Fruit fly (Drosophila melanogaster): Measurements from ENCODE around the gene NimC4.

Gene NimC4

DNA sequence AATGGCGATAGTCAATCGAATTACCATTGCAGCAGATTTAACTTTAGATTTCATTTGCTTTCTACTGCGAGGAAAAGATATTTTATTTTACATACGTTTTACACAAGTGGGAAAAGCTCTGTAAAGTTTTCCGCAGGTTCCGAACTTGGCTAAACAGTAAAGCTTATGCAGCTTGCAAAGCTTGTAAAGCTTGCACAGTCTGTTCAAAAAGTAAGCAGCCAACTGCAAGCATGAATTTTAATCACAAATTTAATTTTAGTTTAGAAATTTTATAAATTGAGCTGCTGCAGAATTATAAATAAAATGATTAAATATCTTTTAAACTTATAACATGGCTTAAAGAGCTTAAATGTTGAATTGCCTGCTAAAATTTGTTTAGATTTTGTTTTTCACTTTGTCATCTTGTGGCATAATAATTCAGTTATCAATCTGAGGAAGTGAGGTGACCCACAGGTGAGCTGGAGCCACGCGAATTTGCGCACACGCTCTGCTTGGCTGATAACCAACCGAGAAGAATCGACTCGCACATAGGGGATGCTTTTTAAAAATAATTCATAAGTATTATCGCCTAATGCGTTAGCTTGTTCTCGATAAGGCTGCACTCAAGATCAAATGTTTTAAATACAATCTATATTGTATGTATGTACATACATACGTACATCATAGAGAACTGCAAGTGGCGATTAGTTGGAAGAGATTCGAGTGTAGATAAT lies 35.6 kb upstream of the NimC4 start (continued):
- TF ChIP-seq Lhr (GFP tag; optimal IDR thresholded peaks at IDR 0.05) (peak; percentile 4), Adf1 (GFP tag; IDR thresholded peaks at IDR 0.05) (peak; percentile 58; the same call in 1 of the 2 replicates), CG12942 (GFP tag; optimal IDR thresholded peaks at IDR 0.05) (no peak), lilli (GFP tag; optimal IDR thresholded peaks at IDR 0.05) (peak; percentile 51), CG3847 (GFP tag; IDR thresholded peaks at IDR 0.05) (peak; percentile 56; the same call in 1 of the 2 replicates), al (GFP tag; IDR thresholded peaks at IDR 0.05) (peak; percentile 39; the same call in 1 of the 2 replicates), Rx (GFP tag; IDR thresholded peaks at IDR 0.05) (0 out of 2 replicates have a peak, but pooled peaks have one; percentile 7), CG11695 (GFP tag; IDR thresholded peaks at IDR 0.05) (peak; percentile 50; the same call in 1 of the 3 replicates), Rfx (GFP tag; IDR thresholded peaks at IDR 0.05) (peak; percentile 83), wdn (GFP tag; IDR thresholded peaks at IDR 0.05) (peak; percentile 41; the same call in 1 of the 2 replicates), emc (GFP tag; optimal IDR thresholded peaks at IDR 0.05) (no peak), vvl (GFP tag; IDR thresholded peaks at IDR 0.05) (peak; percentile 84), CG17385 (GFP tag; optimal IDR thresholded peaks at IDR 0.05) (peak; percentile 31), fu2 (GFP tag; optimal IDR thresholded peaks at IDR 0.05) (no peak), Camta (GFP tag; optimal IDR thresholded peaks at IDR 0.05) (no peak), cato (GFP tag; optimal IDR thresholded peaks at IDR 0.05; ENCODE audit: borderline replicate concordance) (no peak), Hey (tag; optimal IDR thresholded peaks at IDR 0.05) (no peak), CG6813 (GFP tag; optimal IDR thresholded peaks at IDR 0.05) (no peak), cg (GFP tag; optimal IDR thresholded peaks at IDR 0.05) (no peak), Sry-β (GFP tag; optimal IDR thresholded peaks at IDR 0.05) (no peak), CG12659 (GFP tag; optimal IDR thresholded peaks at IDR 0.05) (peak; percentile 12), CG32772 (GFP tag; IDR thresholded peaks at IDR 0.05) (no peak), dmrt11E (tag; optimal IDR thresholded peaks at IDR 0.05) (no peak), pros (GFP tag; optimal IDR thresholded peaks at IDR 0.05) (no peak), CG11504 (tag; optimal IDR thresholded peaks at IDR 0.05) (peak; percentile 56), caup (GFP tag; optimal IDR thresholded peaks at IDR 0.05; ENCODE audit: severe bottlenecking) (no peak), CG6765 (GFP tag; optimal IDR thresholded peaks at IDR 0.05) (no peak), p53 (GFP tag; optimal IDR thresholded peaks at IDR 0.05) (no peak), CG12071 (GFP tag; optimal IDR thresholded peaks at IDR 0.05) (no peak), nau (GFP tag; optimal IDR thresholded peaks at IDR 0.05) (no peak), CG1603 (tag; optimal IDR thresholded peaks at IDR 0.05) (no peak), pum (GFP tag; optimal IDR thresholded peaks at IDR 0.05) (no peak), lmd (GFP tag; IDR thresholded peaks at IDR 0.05) (peak; percentile 64; the same call in 1 of the 2 replicates), CG5953 (GFP tag; IDR thresholded peaks at IDR 0.05) (no peak), HLH3B (GFP tag; IDR thresholded peaks at IDR 0.05) (0 out of 2 replicates have a peak, but pooled peaks have one; percentile 17), Scr (GFP tag; IDR thresholded peaks at IDR 0.05; ENCODE audit: partially characterized antibody) (peak; percentile 31; the same call in 1 of the 2 replicates), Dip3 (GFP tag; optimal IDR thresholded peaks at IDR 0.05) (no peak), Dbx (GFP tag; IDR thresholded peaks at IDR 0.05) (peak; percentile 71; the same call in 2 of the 3 replicates), CG10366 (GFP tag; IDR thresholded peaks at IDR 0.05) (peak; percentile 48), hkb (optimal IDR thresholded peaks at IDR 0.05) (no peak), hkb (GFP tag; IDR thresholded peaks at IDR 0.05) (peak; percentile 66), Chrac-16 (GFP tag; optimal IDR thresholded peaks at IDR 0.05) (no peak), sob (GFP tag; IDR thresholded peaks at IDR 0.05) (peak; percentile 64), onecut (GFP tag; IDR thresholded peaks at IDR 0.05) (peak; percentile 48; the same call in 1 of the 2 replicates), Dek (tag; optimal IDR thresholded peaks at IDR 0.05) (peak; percentile 53), sna (GFP tag; IDR thresholded peaks at IDR 0.05; ENCODE audit: partially characterized antibody) (no peak), Bdp1 (GFP tag; optimal IDR thresholded peaks at IDR 0.05) (no peak), CG9932 (GFP tag; IDR thresholded peaks at IDR 0.05) (peak; percentile 76), CG18599 (GFP tag; optimal IDR thresholded peaks at IDR 0.05) (peak; percentile 59)
